Worm (Caenorhabditis elegans) whole organism, late embryonic: ENCODE results near the gene T13C5.6.

ENCODE experiments used
- K09A11.1 ChIP-seq: sonication (generic microtip); optimal IDR thresholded peaks from 2 replicates; lab custom pipeline; 2017; ENCODE audit warnings: antibody characterized with exemption, mild to moderate bottlenecking, missing genetic modification characterization, missing compliant biosample characterization; ENCODE audit not compliant: insufficient read depth
- ama-1 ChIP-seq: fragments of 150-350 bp; optimal IDR thresholded peaks from 2 replicates; lab custom pipeline; 2014
- elt-2 ChIP-seq: sonication (generic microtip); optimal IDR thresholded peaks from 2 replicates; lab custom pipeline; 2016; ENCODE audit warnings: missing genetic modification reagents, missing genetic modification characterization, missing compliant biosample characterization
- fkh-6 ChIP-seq: sonication (generic microtip); optimal IDR thresholded peaks from 2 replicates; lab custom pipeline; 2016; ENCODE audit warnings: missing genetic modification characterization, missing compliant biosample characterization
- ztf-16 ChIP-seq: sonication (generic microtip); optimal IDR thresholded peaks from 2 replicates; lab custom pipeline; 2017; ENCODE audit warnings: missing genetic modification characterization, missing compliant biosample characterization

ce11 chrX:6180293-6180692 is 27.2 kb downstream of the T13C5.6 start, which contains the start of gene T13C5.7:
- TF ChIP-seq elt-2 (tag; lab: Kevin White, UChicago), result no peak
- TF ChIP-seq ztf-16 (tag; lab: Kevin White, UChicago), result no peak
- no peak for TF ChIP-seq ama-1
- TF ChIP-seq fkh-6, result no peak
- TF ChIP-seq K09A11.1 (tag; lab: Kevin White, UChicago), result no peak
